Worm (Caenorhabditis elegans): ENCODE data around the gene aak-2.
"Not testable (repeated sequence)": the region's sequence is repeated elsewhere in the genome, so short reads cannot be mapped to it uniquely, and the experiment has no call there.

DNA sequence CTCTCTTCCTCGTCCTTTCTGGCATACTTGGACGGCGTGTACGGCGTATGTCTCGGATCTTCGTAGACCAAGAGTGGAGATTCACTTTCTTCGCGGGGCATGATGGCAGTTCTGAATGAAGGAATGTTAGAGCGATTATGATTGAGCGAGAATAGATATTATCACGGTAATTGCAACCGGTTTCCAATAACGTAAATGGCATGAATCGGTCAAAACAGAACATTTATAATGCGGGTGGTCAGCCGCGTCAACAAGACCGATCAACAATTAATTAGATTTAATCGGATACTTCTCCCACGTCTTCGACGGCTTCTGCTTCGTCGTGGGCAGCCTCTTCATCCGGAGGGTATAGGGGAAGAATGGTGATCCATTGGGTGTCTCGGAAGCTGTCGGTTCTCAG, 38.8 kb downstream of the aak-2 start, which contains the start of gene F41G4.13:
- not testable (repeated sequence) for TF ChIP-seq aly-2 (tag; optimal IDR thresholded peaks at IDR 0.05); lin-35 (GFP tag; optimal IDR thresholded peaks at IDR 0.05); jun-1 (tag; optimal IDR thresholded peaks at IDR 0.05); pax-3 (tag; optimal IDR thresholded peaks at IDR 0.05)
